Worm (Caenorhabditis elegans) whole organism, L1 larva: Measurements from ENCODE around the gene egl-20.

ENCODE experiments used
- ama-1 ChIP-seq: fragments of 150-350 bp; optimal IDR thresholded peaks from 2 replicates; lab custom pipeline; 2014
- dpl-1 ChIP-seq, 3 experiments: fragments of 150-350 bp in 2 of 3; sonication (generic microtip) in 1 of 3; optimal IDR thresholded peaks; 2 replicates each; lab custom pipeline; 2014 to 2017; ENCODE audit warnings: missing biosample characterization in 3 of 3, missing genetic modification characterization in 3 of 3, missing genetic modification reagents in 3 of 3
- hpl-2 ChIP-seq: fragments of 150-350 bp; optimal IDR thresholded peaks from 2 replicates; lab custom pipeline; 2014; ENCODE audit warnings: missing biosample characterization, missing genetic modification reagents, missing genetic modification characterization
- lin-13 ChIP-seq: fragments of 150-350 bp; optimal IDR thresholded peaks from 2 replicates; lab custom pipeline; 2014; ENCODE audit warnings: missing biosample characterization, missing genetic modification reagents, missing genetic modification characterization
- lin-35 ChIP-seq, 2 experiments: fragments of 150-350 bp; optimal IDR thresholded peaks; 2 replicates each; lab custom pipeline; 2014; ENCODE audit warnings: missing biosample characterization in 2 of 2, missing genetic modification characterization in 2 of 2, missing genetic modification reagents in 2 of 2
- lin-39 ChIP-seq: fragments of 150-350 bp; optimal IDR thresholded peaks from 2 replicates; lab custom pipeline; 2014; ENCODE audit warnings: missing biosample characterization, missing genetic modification reagents, missing genetic modification characterization
- nhr-12 ChIP-seq: sonication (generic microtip); optimal IDR thresholded peaks from 2 replicates; lab custom pipeline; 2017; ENCODE audit warnings: missing biosample characterization, missing genetic modification characterization
- nhr-76 ChIP-seq: sonication (generic microtip); optimal IDR thresholded peaks from 2 replicates; lab custom pipeline; 2017; ENCODE audit warnings: missing biosample characterization, missing genetic modification characterization
- snpc-4 ChIP-seq: fragments of 150-350 bp; optimal IDR thresholded peaks from 2 replicates; lab custom pipeline; 2014; ENCODE audit warnings: missing biosample characterization, missing genetic modification characterization
- unc-130 ChIP-seq: fragments of 150-350 bp; optimal IDR thresholded peaks from 2 replicates; lab custom pipeline; 2017; ENCODE audit warnings: missing biosample characterization, missing genetic modification characterization, inconsistent platforms
- zag-1 ChIP-seq: fragments of 150-350 bp; optimal IDR thresholded peaks from 2 replicates; lab custom pipeline; 2014; ENCODE audit warnings: missing biosample characterization, missing genetic modification characterization

DNA sequence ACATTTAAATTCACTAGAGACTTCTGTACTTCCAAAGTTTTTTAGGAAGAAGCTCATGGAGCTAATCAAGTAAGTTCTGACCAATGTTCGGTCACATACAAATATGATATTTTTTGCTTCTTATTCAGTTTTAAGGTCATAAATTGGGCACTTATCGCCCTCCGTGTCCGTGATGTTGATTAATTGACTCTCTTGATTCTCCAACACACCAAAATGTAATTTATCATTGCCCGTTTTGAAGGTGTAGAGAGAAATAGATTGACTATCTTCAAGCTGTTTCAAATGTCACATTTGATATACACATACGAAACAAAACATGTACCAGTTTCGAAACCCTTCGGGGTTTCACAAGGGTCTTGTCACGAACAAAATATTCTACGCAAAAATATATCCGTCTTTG, 24.6 kb downstream of the egl-20 start:
- TF ChIP-seq nhr-76 (tag; lab: Kevin White, UChicago) = no peak
- no peak for TF ChIP-seq hpl-2 (GFP tag; lab: Kevin White, UChicago)
- no peak for TF ChIP-seq lin-35 (GFP tag; optimal IDR thresholded peaks at IDR 0.05; lab: Kevin White, UChicago)
- no peak for TF ChIP-seq lin-13 (GFP tag; lab: Kevin White, UChicago)
- no peak for TF ChIP-seq zag-1 (tag; lab: Kevin White, UChicago)
- no peak for TF ChIP-seq dpl-1 (GFP tag; optimal IDR thresholded peaks at IDR 0.05; lab: Kevin White, UChicago)
- no peak for TF ChIP-seq snpc-4 (tag; lab: Kevin White, UChicago)
- no peak for TF ChIP-seq nhr-12
- TF ChIP-seq lin-39 = peak; percentile 47
- TF ChIP-seq unc-130 = no peak
- TF ChIP-seq ama-1 = no peak
